Worm (Caenorhabditis elegans): Measurements from ENCODE around the gene clec-147.

- TF ChIP-seq lin-14 (GFP tag; optimal IDR thresholded peaks at IDR 0.05) (no peak), lsy-2 (tag; optimal IDR thresholded peaks at IDR 0.05) (no peak)
Measured at ce11 chrII:14527104-14527503, 10.5 kb downstream of the clec-147 start.

Measured in whole organism, L1 larva.